Worm (Caenorhabditis elegans): ENCODE results near the gene asd-1.

Gene asd-1

ce11 chrIII:4186751-4187309 is 10.3 kb upstream of the asd-1 start, which contains the start of gene lars-1:
Gene lars-1, minus strand, starts transcription at chrIII:4186801.
- TF ChIP-seq unc-62 (GFP tag; optimal IDR thresholded peaks at IDR 0.05) = no peak

- TF ChIP-seq unc-62 (GFP tag; optimal IDR thresholded peaks at IDR 0.05) = no peak
Measured at ce11 chrIII:4187845-4188244, 9.2 kb upstream of the asd-1 start, which contains the start of gene R74.2. Gene R74.2, plus strand, starts transcription at chrIII:4188160.

- no peak for TF ChIP-seq unc-62 (GFP tag; optimal IDR thresholded peaks at IDR 0.05)
Measured at ce11 chrIII:4189602-4190001, 7.5 kb upstream of the asd-1 start.

- TF ChIP-seq unc-62 (GFP tag; optimal IDR thresholded peaks at IDR 0.05) = no peak
Measured at ce11 chrIII:4190241-4190640, 6.8 kb upstream of the asd-1 start, which contains the start of gene spp-28. Gene spp-28, minus strand, starts transcription at chrIII:4190341.

- no peak for TF ChIP-seq unc-62 (GFP tag; optimal IDR thresholded peaks at IDR 0.05)
Measured at ce11 chrIII:4191091-4191638, 5.9 kb upstream of the asd-1 start, which contains the start of gene dnj-16. Gene dnj-16, plus strand, starts transcription at chrIII:4191141.

- no peak for TF ChIP-seq unc-62 (GFP tag; optimal IDR thresholded peaks at IDR 0.05)
Measured at ce11 chrIII:4193659-4194103, 3.4 kb upstream of the asd-1 start, which contains the start of gene xbp-1. Gene xbp-1, plus strand, starts transcription at chrIII:4193809.

- TF ChIP-seq unc-62 (GFP tag; optimal IDR thresholded peaks at IDR 0.05) = no peak
Measured at ce11 chrIII:4194349-4195110, 2.6 kb upstream of the asd-1 start.

- TF ChIP-seq unc-62 (GFP tag; optimal IDR thresholded peaks at IDR 0.05) = no peak
Measured at ce11 chrIII:4195306-4196008, 1.6 kb upstream of the asd-1 start.

- no peak for TF ChIP-seq unc-62 (GFP tag; optimal IDR thresholded peaks at IDR 0.05)
Measured at ce11 chrIII:4196301-4196987, 641 bp upstream of the asd-1 start.

ce11 chrIII:4204072-4204471 is 7.0 kb downstream of the asd-1 start, which contains the start of the genes pelo-1 and R74.7:
Gene pelo-1, minus strand, starts transcription at chrIII:4204222.
Gene R74.7, plus strand, starts transcription at chrIII:4204429.
- no peak for TF ChIP-seq unc-62 (GFP tag; optimal IDR thresholded peaks at IDR 0.05)

ce11 chrIII:4204964-4205363 is 7.9 kb downstream of the asd-1 start:
- TF ChIP-seq unc-62 (GFP tag; optimal IDR thresholded peaks at IDR 0.05) = no peak

- no peak for TF ChIP-seq unc-62 (GFP tag; optimal IDR thresholded peaks at IDR 0.05)
Measured at ce11 chrIII:4205751-4206327, 8.8 kb downstream of the asd-1 start, which contains the start of gene R74.8. Gene R74.8, plus strand, starts transcription at chrIII:4206277.

- no peak for TF ChIP-seq unc-62 (GFP tag; optimal IDR thresholded peaks at IDR 0.05)
Measured at ce11 chrIII:4208210-4208609, 11.1 kb downstream of the asd-1 start.

ce11 chrIII:4209188-4209587 is 12.1 kb downstream of the asd-1 start, which contains the start of gene phlp-2:
Gene phlp-2, plus strand, starts transcription at chrIII:4209488.
- no peak for TF ChIP-seq unc-62 (GFP tag; optimal IDR thresholded peaks at IDR 0.05)

- no peak for TF ChIP-seq unc-62 (GFP tag; optimal IDR thresholded peaks at IDR 0.05)
Measured at ce11 chrIII:4210661-4211060, 13.6 kb downstream of the asd-1 start.
